Fruit fly (Drosophila melanogaster) whole organism, embryonic: ENCODE data around the gene CG42487.

ENCODE experiments used
- ATbp ChIP-seq: fragments of 200-800 bp; sonication (Bioruptor generic); optimal IDR thresholded peaks from 2 replicates; lab custom pipeline; 2017; ENCODE audit warnings: missing biosample characterization, mild to moderate bottlenecking, missing genetic modification characterization, missing genetic modification reagents
- Aef1 ChIP-seq: fragments of 200-800 bp; sonication (Bioruptor generic); IDR thresholded peaks from 3 replicates; pipeline ENCODE4 v1.3.6; 2022; ENCODE audit warnings: missing biosample characterization, missing genetic modification characterization
- B-H2 ChIP-seq: fragments of 200-800 bp; sonication (Bioruptor generic); optimal IDR thresholded peaks from 2 replicates; lab custom pipeline; 2018; ENCODE audit warnings: missing biosample characterization, mild to moderate bottlenecking, missing genetic modification characterization
- CG12104 ChIP-seq: fragments of 200-800 bp; sonication (Bioruptor generic); optimal IDR thresholded peaks from 3 replicates; lab custom pipeline; 2016; ENCODE audit warnings: missing biosample characterization, missing genetic modification characterization
- CG15696 ChIP-seq: fragments of 200-800 bp; sonication (Bioruptor generic); optimal IDR thresholded peaks from 2 replicates; lab custom pipeline; 2019; ENCODE audit warnings: missing biosample characterization, mild to moderate bottlenecking, missing genetic modification characterization, moderate library complexity
- CG17186 ChIP-seq: fragments of 200-800 bp; sonication (Bioruptor generic); optimal IDR thresholded peaks from 3 replicates; lab custom pipeline; 2017; ENCODE audit warnings: missing biosample characterization, missing genetic modification reagents, missing genetic modification characterization
- CG18011 ChIP-seq: fragments of 200-800 bp; sonication (Bioruptor generic); optimal IDR thresholded peaks from 2 replicates; lab custom pipeline; 2017; ENCODE audit warnings: missing biosample characterization, missing genetic modification characterization, mild to moderate bottlenecking, moderate library complexity, missing genotype
- CG18599 ChIP-seq: fragments of 200-800 bp; sonication (Bioruptor generic); optimal IDR thresholded peaks from 3 replicates; lab custom pipeline; 2017; ENCODE audit warnings: missing biosample characterization, missing genetic modification characterization, mild to moderate bottlenecking, moderate library complexity, missing genetic modification reagents
- CG2678 ChIP-seq: fragments of 200-800 bp; sonication (Bioruptor generic); optimal IDR thresholded peaks from 3 replicates; lab custom pipeline; 2019; ENCODE audit warnings: missing biosample characterization, mild to moderate bottlenecking, missing genetic modification characterization, moderate library complexity
- CG2712 ChIP-seq: fragments of 200-800 bp; optimal IDR thresholded peaks from 3 replicates; lab custom pipeline; 2019; ENCODE audit warnings: missing biosample characterization, mild to moderate bottlenecking, missing genetic modification characterization, moderate library complexity
- CG33213 ChIP-seq: fragments of 200-800 bp; sonication (Bioruptor generic); optimal IDR thresholded peaks from 3 replicates; lab custom pipeline; 2016; ENCODE audit warnings: missing biosample characterization, missing genetic modification characterization
- CG3995 ChIP-seq: fragments of 200-800 bp; sonication (Bioruptor generic); optimal IDR thresholded peaks from 3 replicates; lab custom pipeline; 2016; ENCODE audit warnings: missing biosample characterization, missing genetic modification characterization
- CG4730 ChIP-seq: fragments of 200-800 bp; sonication (Bioruptor generic); IDR thresholded peaks from 2 replicates; pipeline ENCODE4 v1.3.6; 2022; ENCODE audit warnings: missing biosample characterization, missing genetic modification characterization
- CG6254 ChIP-seq: fragments of 200-800 bp; sonication (Bioruptor generic); optimal IDR thresholded peaks from 3 replicates; lab custom pipeline; 2017; ENCODE audit warnings: mild to moderate bottlenecking, missing biosample characterization, missing genetic modification reagents, missing genetic modification characterization
- CG6854 ChIP-seq: fragments of 200-800 bp; sonication (Bioruptor generic); optimal IDR thresholded peaks from 3 replicates; lab custom pipeline; 2017; ENCODE audit warnings: missing biosample characterization, mild to moderate bottlenecking, missing genetic modification characterization
- CG9437 ChIP-seq: fragments of 200-800 bp; sonication (Bioruptor generic); optimal IDR thresholded peaks from 2 replicates; lab custom pipeline; 2018; ENCODE audit warnings: missing biosample characterization, mild to moderate bottlenecking, missing genetic modification characterization
- CG9797 ChIP-seq: fragments of 200-800 bp; sonication (Bioruptor generic); optimal IDR thresholded peaks from 3 replicates; lab custom pipeline; 2018; ENCODE audit warnings: missing biosample characterization, mild to moderate bottlenecking, missing genetic modification characterization
- CoRest ChIP-seq: fragments of 200-800 bp; sonication (Bioruptor generic); optimal IDR thresholded peaks from 3 replicates; lab custom pipeline; 2018; ENCODE audit warnings: missing biosample characterization, mild to moderate bottlenecking, missing genetic modification characterization, moderate library complexity
- Dref ChIP-seq: fragments of 200-800 bp; sonication (Bioruptor generic); IDR thresholded peaks from 2 replicates; pipeline ENCODE4 v1.3.6; 2022; ENCODE audit warnings: missing biosample characterization, missing genetic modification characterization
- Gsc ChIP-seq: fragments of 200-800 bp; sonication (Bioruptor generic); IDR thresholded peaks from 2 replicates; pipeline ENCODE4 v1.3.6; 2022; ENCODE audit warnings: missing biosample characterization, missing genetic modification characterization
- HHEX ChIP-seq: fragments of 200-800 bp; sonication (Bioruptor generic); optimal IDR thresholded peaks from 3 replicates; lab custom pipeline; 2017; ENCODE audit warnings: missing biosample characterization, mild to moderate bottlenecking, missing genetic modification characterization, missing genetic modification reagents
- HLH54F ChIP-seq: fragments of 200-800 bp; sonication (Bioruptor generic); optimal IDR thresholded peaks from 3 replicates; lab custom pipeline; 2016; ENCODE audit warnings: missing biosample characterization, missing genetic modification characterization
- Hmx ChIP-seq: fragments of 200-800 bp; sonication (Bioruptor generic); optimal IDR thresholded peaks from 2 replicates; lab custom pipeline; 2016; ENCODE audit warnings: missing biosample characterization, missing genetic modification characterization
- Med ChIP-seq: fragments of 200-800 bp; sonication (Bioruptor generic); peaks from one replicate; lab custom pipeline; 2016; ENCODE audit warnings: missing biosample characterization, missing genetic modification characterization, mild to moderate bottlenecking, inconsistent platforms, moderate library complexity
- Mrtf ChIP-seq: fragments of 200-800 bp; sonication (Bioruptor generic); IDR thresholded peaks from 3 replicates; pipeline ENCODE4 v1.3.6; 2022; ENCODE audit warnings: missing biosample characterization, missing genetic modification characterization
- Optix ChIP-seq: fragments of 200-800 bp; sonication (Bioruptor generic); IDR thresholded peaks from 3 replicates; pipeline ENCODE4 v1.3.6; 2022; ENCODE audit warnings: missing biosample characterization, missing genetic modification characterization
- Poxn ChIP-seq: fragments of 200-800 bp; sonication (Bioruptor generic); IDR thresholded peaks from 2 replicates; pipeline ENCODE4 v1.3.6; 2022; ENCODE audit warnings: missing biosample characterization, missing genetic modification characterization
- Ptx1 ChIP-seq: fragments of 200-800 bp; sonication (Bioruptor generic); IDR thresholded peaks from 2 replicates; pipeline ENCODE4 v1.3.6; 2022; ENCODE audit warnings: missing biosample characterization, missing genetic modification characterization
- Six4 ChIP-seq: fragments of 200-800 bp; sonication (Bioruptor generic); optimal IDR thresholded peaks from 2 replicates; lab custom pipeline; 2016; ENCODE audit warnings: missing biosample characterization, missing genetic modification characterization
- Spps ChIP-seq: fragments of 200-800 bp; sonication (Bioruptor generic); optimal IDR thresholded peaks from 2 replicates; lab custom pipeline; 2018; ENCODE audit warnings: missing biosample characterization, mild to moderate bottlenecking, missing genetic modification characterization
- amos ChIP-seq: fragments of 200-800 bp; sonication (Bioruptor generic); IDR thresholded peaks from 2 replicates; pipeline ENCODE4 v1.3.6; 2022; ENCODE audit warnings: missing biosample characterization, missing genetic modification characterization; ENCODE audit not compliant: partially characterized antibody
- danr ChIP-seq: fragments of 200-800 bp; sonication (Bioruptor generic); IDR thresholded peaks from 2 replicates; pipeline ENCODE4 v1.3.6; 2022; ENCODE audit warnings: missing biosample characterization, missing genetic modification characterization
- dysf ChIP-seq: fragments of 200-800 bp; sonication (Bioruptor generic); IDR thresholded peaks from 3 replicates; pipeline ENCODE4 v1.3.6; 2022; ENCODE audit warnings: missing biosample characterization, missing genetic modification characterization
- ftz-f1 ChIP-seq: fragments of 200-800 bp; sonication (Bioruptor generic); optimal IDR thresholded peaks from 2 replicates; lab custom pipeline; 2016; ENCODE audit warnings: missing biosample characterization, missing genetic modification characterization
- gsb ChIP-seq: fragments of 200-800 bp; sonication (Bioruptor generic); IDR thresholded peaks from 2 replicates; pipeline ENCODE4 v1.3.6; 2022; ENCODE audit warnings: missing biosample characterization, missing genetic modification characterization
- mirr ChIP-seq: fragments of 200-800 bp; sonication (Bioruptor generic); optimal IDR thresholded peaks from 3 replicates; lab custom pipeline; 2018; ENCODE audit warnings: missing biosample characterization, mild to moderate bottlenecking, missing genetic modification characterization
- nmo ChIP-seq: fragments of 200-800 bp; sonication (Bioruptor generic); optimal IDR thresholded peaks from 2 replicates; lab custom pipeline; 2018; ENCODE audit warnings: missing biosample characterization, mild to moderate bottlenecking, missing genetic modification characterization, moderate library complexity
- nom ChIP-seq: fragments of 200-800 bp; sonication (Bioruptor generic); optimal IDR thresholded peaks from 2 replicates; lab custom pipeline; 2017; ENCODE audit warnings: missing biosample characterization, missing genetic modification characterization, mild to moderate bottlenecking, moderate library complexity, missing genetic modification reagents
- onecut ChIP-seq: fragments of 200-800 bp; sonication (Bioruptor generic); IDR thresholded peaks from 2 replicates; pipeline ENCODE4 v1.3.6; 2022; ENCODE audit warnings: missing biosample characterization, missing genetic modification characterization
- pfk ChIP-seq: fragments of 200-800 bp; sonication (Bioruptor generic); optimal IDR thresholded peaks from 2 replicates; lab custom pipeline; 2018; ENCODE audit warnings: missing biosample characterization, mild to moderate bottlenecking, missing genetic modification characterization, moderate library complexity
- pnt ChIP-seq: fragments of 200-800 bp; sonication (Bioruptor generic); optimal IDR thresholded peaks from 3 replicates; lab custom pipeline; 2016; ENCODE audit warnings: missing biosample characterization, missing genetic modification characterization
- pzg ChIP-seq: fragments of 200-800 bp; sonication (Bioruptor generic); optimal IDR thresholded peaks from 3 replicates; lab custom pipeline; 2018; ENCODE audit warnings: missing biosample characterization, mild to moderate bottlenecking, missing genetic modification characterization, moderate library complexity
- ranshi ChIP-seq: fragments of 200-800 bp; sonication (Bioruptor generic); IDR thresholded peaks from 2 replicates; pipeline ENCODE4 v1.3.6; 2022; ENCODE audit warnings: missing biosample characterization, missing genetic modification characterization
- sc ChIP-seq, 3 experiments: fragments of >200 bp in 2 of 3; fragments of 200-800 bp in 1 of 3; sonication (Bioruptor generic) in 1 of 3; optimal IDR thresholded peaks; 2 replicates in 2 of 3; 3 replicates in 1 of 3; lab custom pipeline; 2017; ENCODE audit warnings: mild to moderate bottlenecking in 1 of 3, missing biosample characterization in 1 of 3, missing genetic modification characterization in 1 of 3, missing genetic modification reagents in 1 of 3
- sqz ChIP-seq: fragments of 200-800 bp; sonication (Bioruptor generic); optimal IDR thresholded peaks from 3 replicates; lab custom pipeline; 2018; ENCODE audit warnings: missing biosample characterization, mild to moderate bottlenecking, missing genetic modification characterization
- ssp ChIP-seq: fragments of 200-800 bp; sonication (Bioruptor generic); IDR thresholded peaks from 2 replicates; pipeline ENCODE4 v1.3.6; 2022; ENCODE audit warnings: missing biosample characterization, missing genetic modification characterization
- tgo ChIP-seq: fragments of 200-800 bp; sonication (Bioruptor generic); IDR thresholded peaks from 3 replicates; pipeline ENCODE4 v1.3.6; 2022; ENCODE audit warnings: missing biosample characterization, missing genetic modification characterization
- ttk ChIP-seq: fragments of 200-800 bp; sonication (Bioruptor generic); IDR thresholded peaks from 2 replicates; pipeline ENCODE4 v2.1.2; 2022; ENCODE audit warnings: missing biosample characterization, missing genetic modification characterization
- zfh1 ChIP-seq: fragments of 200-800 bp; sonication (Bioruptor generic); IDR thresholded peaks from 3 replicates; pipeline ENCODE4 v1.3.6; 2022; ENCODE audit warnings: missing biosample characterization, missing genetic modification characterization

The CG42487 gene

DNA sequence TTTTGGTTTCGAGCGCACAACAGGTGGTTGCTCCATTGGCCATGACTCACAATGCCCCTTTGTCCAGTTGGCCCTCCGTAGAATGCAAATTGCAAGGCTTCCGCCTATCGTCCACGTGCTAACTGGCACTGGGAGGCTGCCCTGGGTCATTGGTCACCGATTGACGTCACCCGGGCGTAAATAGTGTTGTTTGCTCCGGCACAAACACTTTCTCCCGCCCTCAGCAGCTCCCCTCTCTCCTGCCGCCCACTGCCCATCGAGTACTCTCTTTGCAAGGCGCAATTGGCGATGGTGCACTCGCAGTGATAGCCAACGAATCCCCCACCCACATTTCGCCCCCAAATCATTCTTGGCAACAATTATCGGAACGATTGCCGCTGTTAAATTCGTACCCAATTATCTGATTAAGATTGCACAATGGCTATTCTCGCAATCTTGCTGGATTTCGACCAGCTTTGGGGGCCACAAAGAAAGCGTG lies 32.3 kb downstream of the CG42487 start (continued):
- TF ChIP-seq ATbp (no peak), Dref (GFP tag; lab: Robert Waterston, UW) (0 out of 2 replicates have a peak, but pooled peaks have one; percentile 24), zfh1 (GFP tag; lab: Robert Waterston, UW) (0 out of 3 replicates have a peak, but pooled peaks have one; percentile 44), Optix (no peak), CG6254 (GFP tag; lab: Kevin White, UChicago) (no peak)

DNA sequence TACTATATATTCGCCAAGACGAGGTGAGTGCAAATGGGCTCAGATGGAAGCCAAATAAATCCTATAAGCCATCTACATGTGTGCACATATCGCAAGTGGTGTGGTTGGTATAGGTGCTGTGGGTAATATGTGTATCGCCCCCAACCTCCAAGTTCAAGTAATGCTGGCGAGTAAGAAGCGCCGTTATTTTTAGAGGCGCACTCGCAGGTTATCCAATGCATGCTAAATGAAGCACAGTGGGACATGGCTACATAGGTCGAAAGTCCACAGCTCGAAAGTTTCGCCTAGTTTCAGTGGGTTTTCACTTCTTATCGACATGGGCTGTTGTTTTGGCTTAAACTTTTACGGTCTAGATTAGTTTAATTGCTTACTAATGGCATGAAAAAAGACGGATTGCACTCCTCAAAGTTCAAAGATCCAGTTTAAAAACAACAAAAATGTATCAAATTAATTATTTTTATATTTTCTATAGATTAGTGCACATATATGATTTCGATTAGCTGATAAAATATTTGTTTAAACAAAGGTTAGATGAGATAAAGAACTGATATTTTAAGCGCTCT lies 33.0 kb downstream of the CG42487 start:
- peak; percentile 17 for TF ChIP-seq CG9437 (GFP tag; lab: Kevin White, UChicago)
- TF ChIP-seq CoRest (tag; lab: Kevin White, UChicago) = peak; percentile 22
- no peak for TF ChIP-seq pfk
- TF ChIP-seq ftz-f1 (GFP tag; lab: Kevin White, UChicago) = no peak
- TF ChIP-seq CG12104 (GFP tag; lab: Kevin White, UChicago) = no peak
- TF ChIP-seq B-H2 = no peak
- no peak for TF ChIP-seq nom (GFP tag; lab: Kevin White, UChicago)
- no peak for TF ChIP-seq mirr (GFP tag; lab: Kevin White, UChicago)
- TF ChIP-seq CG9797 (GFP tag; lab: Kevin White, UChicago) = no peak
- TF ChIP-seq gsb (GFP tag; lab: Robert Waterston, UW) = no peak
- no peak for TF ChIP-seq CG18599 (GFP tag; lab: Kevin White, UChicago)
- peak; percentile 6 for TF ChIP-seq nmo
- no peak for TF ChIP-seq CG2712 (tag; lab: Kevin White, UChicago)
- no peak for TF ChIP-seq CG3995
- TF ChIP-seq Aef1 (GFP tag; lab: Robert Waterston, UW) = no peak
- TF ChIP-seq amos (GFP tag; lab: Robert Waterston, UW) = no peak
- no peak for TF ChIP-seq Six4 (GFP tag; lab: Kevin White, UChicago)
- TF ChIP-seq CG17186 (GFP tag; lab: Kevin White, UChicago) = no peak
- no peak for TF ChIP-seq CG33213 (GFP tag; lab: Kevin White, UChicago)
- TF ChIP-seq ssp (GFP tag; lab: Robert Waterston, UW) = no peak
- no peak for TF ChIP-seq sc (optimal IDR thresholded peaks at IDR 0.05; lab: Kevin White, UChicago)
- no peak for TF ChIP-seq sc (GFP tag; optimal IDR thresholded peaks at IDR 0.05; lab: Kevin White, UChicago)
- TF ChIP-seq CG4730 (GFP tag; lab: Robert Waterston, UW) = no peak
- TF ChIP-seq Med (GFP tag; lab: Kevin White, UChicago) = peak; percentile 72
- no peak for TF ChIP-seq CG18011 (GFP tag; lab: Kevin White, UChicago)
- no peak for TF ChIP-seq onecut (GFP tag; lab: Robert Waterston, UW)
- no peak for TF ChIP-seq ttk (GFP tag; lab: Robert Waterston, UW)
- TF ChIP-seq danr (GFP tag; lab: Robert Waterston, UW) = no peak
- TF ChIP-seq HHEX (GFP tag; lab: Kevin White, UChicago) = no peak
- TF ChIP-seq Ptx1 = no peak
- TF ChIP-seq CG2678 = no peak
- TF ChIP-seq CG6854 = no peak
- no peak for TF ChIP-seq Hmx (GFP tag; lab: Kevin White, UChicago)
- no peak for TF ChIP-seq Mrtf (GFP tag; lab: Robert Waterston, UW)
- no peak for TF ChIP-seq HLH54F (GFP tag; lab: Kevin White, UChicago)
- TF ChIP-seq sqz (GFP tag; lab: Kevin White, UChicago) = no peak
- no peak for TF ChIP-seq pzg (GFP tag; lab: Kevin White, UChicago)
- TF ChIP-seq Spps (tag; lab: Kevin White, UChicago) = no peak
- no peak for TF ChIP-seq pnt (GFP tag; lab: Kevin White, UChicago)
- TF ChIP-seq dysf (GFP tag; lab: Robert Waterston, UW) = 0 out of 3 replicates have a peak, but pooled peaks have one; percentile 14
- TF ChIP-seq CG15696 (tag; lab: Kevin White, UChicago) = no peak
- no peak for TF ChIP-seq tgo
- no peak for TF ChIP-seq Gsc (GFP tag; lab: Robert Waterston, UW)
- no peak for TF ChIP-seq Poxn
- TF ChIP-seq ranshi (GFP tag; lab: Robert Waterston, UW) = no peak
